Fruit fly (Drosophila melanogaster) whole organism, prepupa: ENCODE data around the gene CG6026.
A peak's percentile ranks its signal among the peaks of the same experiment; 100 is the strongest.

ENCODE experiments used
- Blimp-1 ChIP-seq: fragments of 200-800 bp; sonication (Bioruptor generic); optimal IDR thresholded peaks from 3 replicates; lab custom pipeline; 2017; ENCODE audit warnings: missing biosample characterization, missing genetic modification characterization, mild to moderate bottlenecking, moderate library complexity, missing genetic modification reagents
- CG11294 ChIP-seq: fragments of 200-800 bp; sonication (Bioruptor generic); IDR thresholded peaks from 2 replicates; pipeline ENCODE4 v1.3.6; 2022; ENCODE audit warnings: missing biosample characterization, missing genetic modification characterization
- CG11762 ChIP-seq: fragments of 200-800 bp; sonication (Bioruptor generic); optimal IDR thresholded peaks from 3 replicates; lab custom pipeline; 2016; ENCODE audit warnings: missing biosample characterization, missing genetic modification characterization; ENCODE audit not compliant: insufficient read depth
- CG11902 ChIP-seq: fragments of 200-800 bp; sonication (Bioruptor generic); optimal IDR thresholded peaks from 3 replicates; lab custom pipeline; 2016; ENCODE audit warnings: missing biosample characterization, missing genetic modification characterization
- CG31627 ChIP-seq: fragments of 200-800 bp; sonication (Bioruptor generic); optimal IDR thresholded peaks from 3 replicates; lab custom pipeline; 2016; ENCODE audit warnings: missing biosample characterization, missing genetic modification characterization
- CG34406 ChIP-seq: fragments of 200-800 bp; sonication (Bioruptor generic); optimal IDR thresholded peaks from 3 replicates; lab custom pipeline; 2016; ENCODE audit warnings: missing biosample characterization, missing genetic modification characterization
- CG3919 ChIP-seq: fragments of 200-800 bp; sonication (Bioruptor generic); optimal IDR thresholded peaks from 3 replicates; lab custom pipeline; 2016; ENCODE audit warnings: missing biosample characterization, missing genetic modification characterization
- CG4318 ChIP-seq: fragments of 200-800 bp; sonication (Bioruptor generic); optimal IDR thresholded peaks from 3 replicates; lab custom pipeline; 2017; ENCODE audit warnings: missing biosample characterization, mild to moderate bottlenecking, missing genetic modification characterization
- CG6276 ChIP-seq: fragments of 200-800 bp; sonication (Bioruptor generic); optimal IDR thresholded peaks from 2 replicates; lab custom pipeline; 2017; ENCODE audit warnings: missing biosample characterization, mild to moderate bottlenecking, missing genetic modification characterization
- CG6792 ChIP-seq: fragments of 200-800 bp; sonication (Bioruptor generic); optimal IDR thresholded peaks from 3 replicates; lab custom pipeline; 2016; ENCODE audit warnings: missing biosample characterization, missing genetic modification characterization
- CG7368 ChIP-seq: fragments of 200-800 bp; sonication (Bioruptor generic); optimal IDR thresholded peaks from 3 replicates; lab custom pipeline; 2016; ENCODE audit warnings: missing biosample characterization, missing genetic modification characterization
- CG8119 ChIP-seq: fragments of 200-800 bp; sonication (Bioruptor generic); IDR thresholded peaks from 3 replicates; pipeline ENCODE4 v1.3.6; 2022; ENCODE audit warnings: missing biosample characterization, missing genetic modification characterization
- CG8319 ChIP-seq: fragments of 200-800 bp; sonication (Bioruptor generic); optimal IDR thresholded peaks from 3 replicates; lab custom pipeline; 2016; ENCODE audit warnings: missing biosample characterization, missing genetic modification characterization
- Eip78C ChIP-seq: fragments of 200-800 bp; sonication (Bioruptor generic); peaks from one replicate; lab custom pipeline; 2016; ENCODE audit warnings: missing biosample characterization, missing genetic modification characterization
- Hr38 ChIP-seq: sonication (Bioruptor generic); optimal IDR thresholded peaks from 2 replicates; lab custom pipeline; 2016; ENCODE audit warnings: missing biosample characterization, missing genetic modification characterization
- Hr39 ChIP-seq: fragments of 200-800 bp; sonication (Bioruptor generic); optimal IDR thresholded peaks from 2 replicates; lab custom pipeline; 2016; ENCODE audit warnings: missing biosample characterization, missing genetic modification characterization
- Hr4 ChIP-seq: fragments of 200-800 bp; sonication (Bioruptor generic); optimal IDR thresholded peaks from 3 replicates; lab custom pipeline; 2016; ENCODE audit warnings: missing biosample characterization, missing genetic modification characterization
- OdsH ChIP-seq: fragments of 200-800 bp; sonication (Bioruptor generic); optimal IDR thresholded peaks from 3 replicates; lab custom pipeline; 2016; ENCODE audit warnings: missing biosample characterization, missing genetic modification characterization
- Sox14 ChIP-seq: fragments of 200-800 bp; sonication (Bioruptor generic); optimal IDR thresholded peaks from 3 replicates; lab custom pipeline; 2016; ENCODE audit warnings: missing biosample characterization, missing genetic modification characterization
- cyc ChIP-seq: fragments of 200-800 bp; sonication (Bioruptor generic); optimal IDR thresholded peaks from 3 replicates; lab custom pipeline; 2016; ENCODE audit warnings: missing biosample characterization, missing genetic modification characterization
- dsx ChIP-seq: fragments of 200-800 bp; optimal IDR thresholded peaks from 3 replicates; lab custom pipeline; 2019; ENCODE audit warnings: missing biosample characterization, mild to moderate bottlenecking, missing genetic modification characterization, moderate library complexity; ENCODE audit not compliant: poor library complexity, severe bottlenecking
- fd59A ChIP-seq: fragments of 200-800 bp; sonication (Bioruptor generic); optimal IDR thresholded peaks from 2 replicates; lab custom pipeline; 2017; ENCODE audit warnings: missing biosample characterization, mild to moderate bottlenecking, missing genetic modification characterization, missing genetic modification reagents
- lz ChIP-seq: fragments of 200-800 bp; sonication (Bioruptor generic); optimal IDR thresholded peaks from 3 replicates; lab custom pipeline; 2016; ENCODE audit warnings: missing biosample characterization, missing genetic modification characterization
- spab ChIP-seq: fragments of 200-800 bp; sonication (Bioruptor generic); optimal IDR thresholded peaks from 2 replicates; lab custom pipeline; 2017; ENCODE audit warnings: missing biosample characterization, mild to moderate bottlenecking, missing genetic modification characterization, missing genetic modification reagents
- ss ChIP-seq, 2 experiments: fragments of 200-800 bp; sonication (Bioruptor generic); optimal IDR thresholded peaks; 2 replicates in 1 of 2; 3 replicates in 1 of 2; lab custom pipeline; 2017 to 2018; ENCODE audit warnings: mild to moderate bottlenecking in 2 of 2, missing biosample characterization in 2 of 2, missing genetic modification characterization in 2 of 2, moderate library complexity in 1 of 2
- topi ChIP-seq: fragments of 200-800 bp; sonication (Bioruptor generic); optimal IDR thresholded peaks from 3 replicates; lab custom pipeline; 2016; ENCODE audit warnings: missing biosample characterization, missing genetic modification characterization
- vri ChIP-seq: fragments of 200-800 bp; sonication (Bioruptor generic); optimal IDR thresholded peaks from 3 replicates; lab custom pipeline; 2016; ENCODE audit warnings: missing biosample characterization, mild to moderate bottlenecking, missing genetic modification characterization

CG6026 gene

DNA sequence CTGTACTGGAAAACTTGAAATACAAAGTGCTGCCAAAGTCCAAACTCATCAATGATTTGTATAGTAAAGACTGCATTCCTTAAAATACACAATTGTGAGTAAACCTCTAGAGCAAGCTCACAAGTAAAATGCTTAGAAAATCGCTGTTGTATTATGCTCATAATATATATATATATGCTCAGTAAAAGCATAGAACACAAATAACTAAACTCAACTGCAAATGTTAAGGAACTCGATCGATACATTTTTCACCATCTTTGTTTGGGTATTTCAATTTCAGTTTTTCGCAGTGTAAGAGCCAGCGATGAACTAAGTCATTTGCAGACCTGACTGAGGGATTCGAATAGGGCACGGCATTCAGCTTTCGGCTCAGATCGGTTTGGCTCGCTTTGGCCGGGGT lies 45.8 kb downstream of the CG6026 start (continued):
- TF ChIP-seq CG34406 (no peak), CG6276 (GFP tag; lab: Kevin White, UChicago) (no peak), CG8319 (GFP tag; lab: Kevin White, UChicago) (no peak), ss (GFP tag; optimal IDR thresholded peaks at IDR 0.05; lab: Kevin White, UChicago) (peak in 1 of 2 experiments; percentile 8), topi (GFP tag; lab: Kevin White, UChicago) (no peak), CG11902 (GFP tag; lab: Kevin White, UChicago) (no peak), cyc (GFP tag; lab: Kevin White, UChicago) (no peak)
- TF ChIP-seq, all 60 proteins: peak for 19

DNA sequence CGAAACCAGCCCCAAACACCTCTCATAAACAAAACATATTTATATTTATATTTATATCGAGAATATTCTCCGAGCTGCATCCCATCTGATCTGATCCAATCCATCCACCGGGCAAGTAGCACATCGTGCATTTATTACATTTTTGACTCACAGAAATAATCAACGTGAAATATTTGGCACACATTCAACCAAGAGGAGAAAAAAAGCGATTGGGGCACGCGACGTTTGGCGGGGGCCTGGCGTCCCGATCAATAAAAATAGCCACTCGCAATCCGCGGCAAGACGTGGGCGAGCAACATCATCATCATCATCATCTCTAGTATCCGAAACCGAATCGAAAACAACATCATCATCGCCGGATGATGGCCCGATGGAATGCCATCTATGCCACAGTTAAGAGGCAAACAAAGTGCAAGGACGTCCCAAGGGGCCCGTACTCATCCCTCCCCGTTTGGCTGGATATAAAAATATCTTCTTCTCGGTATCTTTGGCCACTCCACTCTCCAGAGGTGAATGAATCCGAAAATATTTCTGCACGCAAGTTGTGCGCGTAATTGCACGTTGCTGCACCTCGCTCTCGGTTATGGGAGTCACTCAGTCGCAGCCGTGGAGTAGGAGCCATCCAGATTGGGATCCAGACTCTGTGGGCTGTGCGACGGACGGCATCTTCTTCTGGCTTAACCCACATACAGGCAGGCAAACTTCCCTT lies 47.5 kb downstream of the CG6026 start:
- no peak for TF ChIP-seq cyc (GFP tag; lab: Kevin White, UChicago)
- no peak for TF ChIP-seq Hr38 (GFP tag; lab: Kevin White, UChicago)
- TF ChIP-seq fd59A (GFP tag; lab: Kevin White, UChicago), result no peak
- peak in 1 of 2 experiments; percentile 76 for TF ChIP-seq ss (GFP tag; optimal IDR thresholded peaks at IDR 0.05; lab: Kevin White, UChicago)
- TF ChIP-seq dsx (GFP tag; lab: Kevin White, UChicago), result peak; percentile 2
- TF ChIP-seq Eip78C (GFP tag; lab: Kevin White, UChicago), result peak; percentile 38
- no peak for TF ChIP-seq OdsH
- TF ChIP-seq CG3919 (GFP tag; lab: Kevin White, UChicago), result no peak

DNA sequence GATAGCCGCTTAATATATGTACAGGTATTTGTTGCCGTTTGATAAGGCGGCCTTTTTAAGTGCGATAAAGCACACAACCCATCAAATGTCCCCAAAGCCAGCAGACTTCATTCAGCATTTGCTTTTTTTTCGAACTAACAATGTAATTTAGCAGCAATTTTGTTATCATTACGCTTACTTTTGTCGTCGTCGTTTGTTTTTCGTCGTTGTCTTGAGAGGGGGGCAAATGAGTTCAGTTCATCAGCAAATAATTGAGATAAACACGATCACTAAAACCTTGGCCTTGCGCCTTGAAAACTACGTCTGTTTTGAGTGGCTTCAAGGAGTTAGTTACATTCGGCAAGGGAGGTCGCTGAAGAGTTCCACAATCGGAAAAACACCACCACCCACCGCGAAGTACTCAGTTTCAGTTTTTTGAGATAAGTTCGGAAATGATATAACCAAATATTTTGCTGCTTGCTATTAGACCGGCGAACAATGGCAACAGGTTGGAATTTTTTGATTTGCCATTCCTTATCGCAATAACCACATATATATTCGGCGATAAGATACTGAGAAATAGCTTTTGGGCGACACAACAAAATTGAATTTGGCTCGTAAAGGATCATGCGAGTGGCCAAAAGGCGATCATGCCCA lies 55.7 kb downstream of the CG6026 start:
- TF ChIP-seq lz (GFP tag; lab: Kevin White, UChicago) (no peak), vri (GFP tag; lab: Kevin White, UChicago) (peak; percentile 94)

DNA sequence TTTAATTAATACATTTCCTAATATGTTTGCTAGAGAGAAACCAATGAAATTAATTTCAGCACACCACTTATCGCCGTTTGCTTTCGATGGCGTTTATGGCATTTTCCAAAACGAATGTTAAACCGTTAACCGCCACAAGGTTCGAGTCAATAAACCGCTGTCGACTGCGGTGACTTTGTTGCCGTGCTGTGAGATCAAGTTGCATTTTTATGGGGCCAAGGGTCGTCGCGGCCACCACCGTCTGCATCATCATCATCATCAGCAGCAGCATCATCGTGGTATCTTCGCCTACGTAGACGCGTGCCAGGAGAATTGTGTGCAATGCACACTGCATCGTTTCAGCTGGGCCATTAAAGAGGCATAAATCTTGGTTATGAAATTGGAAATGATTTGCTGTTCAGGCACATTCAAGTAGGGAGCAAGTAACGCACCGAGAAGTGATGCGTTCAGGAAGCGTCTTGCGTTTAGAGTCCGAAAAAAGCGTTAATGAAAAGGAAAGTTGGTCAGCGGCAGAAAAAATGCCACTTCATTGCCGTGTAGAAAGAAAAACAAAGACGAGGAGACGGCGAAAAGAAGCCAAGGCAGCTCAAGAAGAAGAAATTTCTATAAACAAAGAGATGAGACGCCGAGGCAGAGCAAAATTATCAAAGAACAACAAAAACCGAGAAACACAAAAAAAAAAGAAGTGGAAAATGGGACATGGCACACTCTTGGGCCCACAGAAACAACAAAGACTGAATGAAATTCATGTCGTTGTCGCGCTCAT lies 57.8 kb downstream of the CG6026 start:
- TF ChIP-seq Hr39 (GFP tag; lab: Kevin White, UChicago) (no peak), CG7368 (GFP tag; lab: Kevin White, UChicago) (no peak), CG4318 (GFP tag; lab: Kevin White, UChicago) (no peak), Sox14 (GFP tag; lab: Kevin White, UChicago) (peak; percentile 50), dsx (GFP tag; lab: Kevin White, UChicago) (peak; percentile 80), CG31627 (GFP tag; lab: Kevin White, UChicago) (no peak), spab (GFP tag; lab: Kevin White, UChicago) (no peak)

DNA sequence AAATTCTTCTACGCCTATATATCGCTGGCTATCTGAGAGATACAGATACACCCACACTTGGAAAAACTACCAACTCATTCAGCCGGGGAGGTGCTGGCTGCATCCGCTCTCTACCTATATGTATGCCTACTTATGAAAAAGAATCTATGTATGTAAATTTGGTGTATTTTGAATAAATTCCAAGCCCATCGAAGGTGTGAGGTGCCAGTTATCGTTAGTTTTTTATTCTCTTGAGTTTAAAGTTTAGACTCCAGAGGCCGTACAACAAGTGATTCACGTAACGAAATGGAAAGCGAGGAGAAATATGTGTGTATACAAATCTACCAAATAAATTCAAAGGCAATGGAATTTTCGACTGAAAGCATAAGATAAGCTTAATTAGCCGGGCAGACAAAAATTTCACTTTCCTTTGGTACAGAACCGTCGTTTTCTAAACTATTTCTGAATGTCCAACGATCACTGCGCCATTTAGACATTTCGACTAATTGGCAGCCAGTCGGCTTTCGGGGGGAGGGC lies 58.5 kb downstream of the CG6026 start:
- TF ChIP-seq dsx (GFP tag; lab: Kevin White, UChicago) (no peak), Blimp-1 (GFP tag; lab: Kevin White, UChicago) (no peak), CG3919 (GFP tag; lab: Kevin White, UChicago) (no peak), fd59A (GFP tag; lab: Kevin White, UChicago) (no peak), CG11902 (GFP tag; lab: Kevin White, UChicago) (no peak), CG8119 (GFP tag; lab: Robert Waterston, UW) (no peak), CG11762 (GFP tag; lab: Kevin White, UChicago) (no peak), CG11294 (GFP tag; lab: Robert Waterston, UW) (no peak), CG6792 (GFP tag; lab: Kevin White, UChicago) (no peak), Sox14 (GFP tag; lab: Kevin White, UChicago) (no peak), spab (GFP tag; lab: Kevin White, UChicago) (no peak), Hr4 (no peak), ss (GFP tag; optimal IDR thresholded peaks at IDR 0.05; lab: Kevin White, UChicago) (no peak)
